Fruit fly (Drosophila melanogaster) whole organism, embryonic: ENCODE measurements around the gene CG15880.

Experiments
- CG10321 ChIP-seq: fragments of 200-800 bp; sonication (Bioruptor generic); IDR thresholded peaks from 2 replicates; pipeline ENCODE4 v1.3.6; 2022; ENCODE audit warnings: missing biosample characterization, missing genetic modification characterization
- CG11560 ChIP-seq: fragments of 200-800 bp; sonication (Bioruptor generic); IDR thresholded peaks from 3 replicates; pipeline ENCODE4 v1.3.6; 2022; ENCODE audit warnings: missing biosample characterization, missing genetic modification characterization
- CG11695 ChIP-seq: fragments of 200-800 bp; sonication (Bioruptor generic); IDR thresholded peaks from 3 replicates; pipeline ENCODE4 v1.3.6; 2022; ENCODE audit warnings: missing biosample characterization, missing genetic modification characterization
- CG12659 ChIP-seq: fragments of 200-800 bp; sonication (Bioruptor generic); optimal IDR thresholded peaks from 3 replicates; lab custom pipeline; 2017; ENCODE audit warnings: mild to moderate bottlenecking, missing biosample characterization, missing genetic modification reagents, missing genetic modification characterization
- CG13296 ChIP-seq: fragments of 200-800 bp; sonication (Bioruptor generic); optimal IDR thresholded peaks from 3 replicates; lab custom pipeline; 2018; ENCODE audit warnings: missing biosample characterization, mild to moderate bottlenecking, missing genetic modification characterization
- CG14965 ChIP-seq: fragments of 200-800 bp; sonication (Bioruptor generic); optimal IDR thresholded peaks from 2 replicates; lab custom pipeline; 2016; ENCODE audit warnings: missing biosample characterization, missing genetic modification characterization, borderline replicate concordance
- CG15601 ChIP-seq: fragments of 200-800 bp; sonication (Bioruptor generic); optimal IDR thresholded peaks from 3 replicates; lab custom pipeline; 2019; ENCODE audit warnings: missing biosample characterization, mild to moderate bottlenecking, missing genetic modification characterization, moderate library complexity
- CG17328 ChIP-seq: fragments of 200-800 bp; sonication (Bioruptor generic); IDR thresholded peaks from 2 replicates; pipeline ENCODE4 v1.3.6; 2022; ENCODE audit warnings: missing biosample characterization, missing genetic modification characterization
- CG18619 ChIP-seq: fragments of 200-800 bp; sonication (Bioruptor generic); optimal IDR thresholded peaks from 3 replicates; lab custom pipeline; 2017; ENCODE audit warnings: missing biosample characterization, mild to moderate bottlenecking, missing genetic modification characterization
- CG30403 ChIP-seq: fragments of 200-800 bp; sonication (Bioruptor generic); optimal IDR thresholded peaks from 3 replicates; lab custom pipeline; 2016; ENCODE audit warnings: missing biosample characterization, missing genetic modification characterization
- CG3065 ChIP-seq: fragments of 200-800 bp; sonication (Bioruptor generic); optimal IDR thresholded peaks from 2 replicates; lab custom pipeline; 2016; ENCODE audit warnings: missing biosample characterization, missing genetic modification characterization
- CG4854 ChIP-seq: fragments of 200-800 bp; sonication (Bioruptor generic); optimal IDR thresholded peaks from 2 replicates; lab custom pipeline; 2016; ENCODE audit warnings: missing biosample characterization, missing genetic modification characterization, inconsistent platforms
- CG8089 ChIP-seq: fragments of 200-800 bp; sonication (Bioruptor generic); optimal IDR thresholded peaks from 3 replicates; lab custom pipeline; 2016; ENCODE audit warnings: missing biosample characterization, missing genetic modification characterization
- CG8290 ChIP-seq, 3 experiments: fragments of 200-800 bp; sonication (Bioruptor generic); optimal IDR thresholded peaks; 2 replicates each; lab custom pipeline; 2016 to 2019; ENCODE audit warnings: missing biosample characterization in 3 of 3, missing genetic modification characterization in 3 of 3, mild to moderate bottlenecking in 2 of 3, moderate library complexity in 1 of 3
- D19B ChIP-seq: fragments of 200-800 bp; sonication (Bioruptor generic); optimal IDR thresholded peaks from 2 replicates; lab custom pipeline; 2017; ENCODE audit warnings: missing biosample characterization, mild to moderate bottlenecking, missing genetic modification characterization
- Dp ChIP-seq: fragments of 200-800 bp; sonication (Bioruptor generic); optimal IDR thresholded peaks from 2 replicates; lab custom pipeline; 2018; ENCODE audit warnings: missing biosample characterization, mild to moderate bottlenecking, missing genetic modification characterization, moderate library complexity
- H15 ChIP-seq: fragments of 200-800 bp; sonication (Bioruptor generic); IDR thresholded peaks from 3 replicates; pipeline ENCODE4 v1.3.6; 2022; ENCODE audit warnings: missing biosample characterization, missing genetic modification characterization
- HLH3B ChIP-seq: fragments of 200-800 bp; sonication (Bioruptor generic); IDR thresholded peaks from 2 replicates; pipeline ENCODE4 v1.3.6; 2022; ENCODE audit warnings: missing biosample characterization, missing genetic modification characterization
- HLH4C ChIP-seq: fragments of 200-800 bp; sonication (Bioruptor generic); IDR thresholded peaks from 3 replicates; pipeline ENCODE4 v1.3.6; 2022; ENCODE audit warnings: missing biosample characterization, missing genetic modification characterization; ENCODE audit not compliant: partially characterized antibody
- Hand ChIP-seq: fragments of 200-800 bp; sonication (Bioruptor generic); optimal IDR thresholded peaks from 2 replicates; lab custom pipeline; 2017; ENCODE audit warnings: mild to moderate bottlenecking, missing biosample characterization, missing genetic modification reagents, missing genetic modification characterization
- Hey ChIP-seq: fragments of 200-800 bp; sonication (Bioruptor generic); optimal IDR thresholded peaks from 3 replicates; lab custom pipeline; 2018; ENCODE audit warnings: missing biosample characterization, mild to moderate bottlenecking, missing genetic modification characterization
- HmgD ChIP-seq: fragments of 200-800 bp; sonication (Bioruptor generic); optimal IDR thresholded peaks from 3 replicates; lab custom pipeline; 2016; ENCODE audit warnings: missing biosample characterization, missing genetic modification characterization
- Hmr ChIP-seq: fragments of 200-800 bp; sonication (Bioruptor generic); optimal IDR thresholded peaks from 3 replicates; lab custom pipeline; 2017; ENCODE audit warnings: mild to moderate bottlenecking, missing biosample characterization, missing genetic modification reagents, missing genetic modification characterization
- Hr39 ChIP-seq: fragments of >200 bp; optimal IDR thresholded peaks from 2 replicates; lab custom pipeline; 2017
- Max ChIP-seq: fragments of 200-800 bp; sonication (Bioruptor generic); optimal IDR thresholded peaks from 2 replicates; lab custom pipeline; 2016; ENCODE audit warnings: missing biosample characterization, mild to moderate bottlenecking, missing genetic modification characterization
- NFAT ChIP-seq: fragments of 200-800 bp; sonication (Bioruptor generic); IDR thresholded peaks from 2 replicates; pipeline ENCODE4 v1.3.6; 2022; ENCODE audit warnings: missing biosample characterization, missing genetic modification characterization
- Ravus ChIP-seq: fragments of 200-800 bp; sonication (Bioruptor generic); IDR thresholded peaks from 2 replicates; pipeline ENCODE4 v1.3.6; 2022; ENCODE audit warnings: missing biosample characterization, missing genetic modification characterization
- Rx ChIP-seq: fragments of 200-800 bp; sonication (Bioruptor generic); IDR thresholded peaks from 2 replicates; pipeline ENCODE4 v1.3.6; 2022; ENCODE audit warnings: missing biosample characterization, missing genetic modification characterization
- Side ChIP-seq: fragments of 200-800 bp; sonication (Bioruptor generic); optimal IDR thresholded peaks from 2 replicates; lab custom pipeline; 2016; ENCODE audit warnings: missing biosample characterization, missing genetic modification characterization
- Ssrp ChIP-seq: fragments of 200-800 bp; sonication (Bioruptor generic); optimal IDR thresholded peaks from 2 replicates; lab custom pipeline; 2018; ENCODE audit warnings: missing biosample characterization, mild to moderate bottlenecking, missing genetic modification characterization, moderate library complexity
- Usf ChIP-seq: fragments of 200-800 bp; sonication (Bioruptor generic); optimal IDR thresholded peaks from 2 replicates; lab custom pipeline; 2017; ENCODE audit warnings: missing genotype, missing biosample characterization, missing genetic modification characterization
- btn ChIP-seq: fragments of 200-800 bp; sonication (Bioruptor generic); optimal IDR thresholded peaks from 2 replicates; lab custom pipeline; 2016; ENCODE audit warnings: missing biosample characterization, missing genetic modification characterization
- chn ChIP-seq: fragments of 200-800 bp; sonication (Bioruptor generic); optimal IDR thresholded peaks from 2 replicates; lab custom pipeline; 2016; ENCODE audit warnings: missing biosample characterization, missing genetic modification characterization
- danr ChIP-seq: fragments of 200-800 bp; sonication (Bioruptor generic); IDR thresholded peaks from 2 replicates; pipeline ENCODE4 v1.3.6; 2022; ENCODE audit warnings: missing biosample characterization, missing genetic modification characterization
- dmrt99B ChIP-seq: fragments of 200-800 bp; sonication (Bioruptor generic); optimal IDR thresholded peaks from 2 replicates; lab custom pipeline; 2018; ENCODE audit warnings: missing biosample characterization, mild to moderate bottlenecking, missing genetic modification characterization, moderate library complexity
- emc ChIP-seq: fragments of 200-800 bp; sonication (Bioruptor generic); optimal IDR thresholded peaks from 2 replicates; lab custom pipeline; 2016; ENCODE audit warnings: missing biosample characterization, missing genetic modification characterization
- eyg ChIP-seq: fragments of 200-800 bp; sonication (Bioruptor generic); optimal IDR thresholded peaks from 3 replicates; lab custom pipeline; 2016; ENCODE audit warnings: missing biosample characterization, missing genetic modification characterization
- kay ChIP-seq: fragments of 200-800 bp; sonication (Bioruptor generic); optimal IDR thresholded peaks from 2 replicates; lab custom pipeline; 2016; ENCODE audit warnings: missing biosample characterization, missing genetic modification characterization
- lab ChIP-seq: fragments of 200-800 bp; sonication (Bioruptor generic); optimal IDR thresholded peaks from 3 replicates; lab custom pipeline; 2017; ENCODE audit warnings: missing biosample characterization, missing genetic modification characterization, mild to moderate bottlenecking, moderate library complexity, missing genetic modification reagents
- nau ChIP-seq: fragments of 200-800 bp; sonication (Bioruptor generic); optimal IDR thresholded peaks from 3 replicates; lab custom pipeline; 2017; ENCODE audit warnings: missing biosample characterization, mild to moderate bottlenecking, missing genetic modification characterization, missing genetic modification reagents
- odd ChIP-seq: fragments of 200-800 bp; sonication (Bioruptor generic); optimal IDR thresholded peaks from 2 replicates; lab custom pipeline; 2017; ENCODE audit warnings: missing biosample characterization, mild to moderate bottlenecking, missing genetic modification characterization
- otp ChIP-seq: fragments of 200-800 bp; sonication (Bioruptor generic); IDR thresholded peaks from 3 replicates; pipeline ENCODE4, ENCODE4 v1.3.6; 2022; ENCODE audit warnings: missing biosample characterization, missing genetic modification characterization
- psq ChIP-seq: fragments of 200-800 bp; sonication (Bioruptor generic); optimal IDR thresholded peaks from 2 replicates; lab custom pipeline; 2017; ENCODE audit warnings: missing biosample characterization, missing genetic modification characterization
- repo ChIP-seq: fragments of 200-800 bp; sonication (Bioruptor generic); optimal IDR thresholded peaks from 2 replicates; lab custom pipeline; 2016; ENCODE audit warnings: missing biosample characterization, missing genetic modification characterization
- sens ChIP-seq: fragments of 200-800 bp; sonication (Bioruptor generic); peaks from one replicate; lab custom pipeline; 2016; ENCODE audit warnings: missing biosample characterization, missing genetic modification characterization
- sob ChIP-seq: fragments of 200-800 bp; sonication (Bioruptor generic); IDR thresholded peaks from 2 replicates; pipeline ENCODE4 v1.3.6; 2022; ENCODE audit warnings: missing biosample characterization, missing genetic modification characterization
- sqz ChIP-seq: fragments of 200-800 bp; sonication (Bioruptor generic); optimal IDR thresholded peaks from 3 replicates; lab custom pipeline; 2018; ENCODE audit warnings: missing biosample characterization, mild to moderate bottlenecking, missing genetic modification characterization
- stc ChIP-seq: fragments of 200-800 bp; sonication (Bioruptor generic); IDR thresholded peaks from 2 replicates; pipeline ENCODE4 v1.3.6; 2022; ENCODE audit warnings: missing biosample characterization, missing genetic modification characterization
- tgo ChIP-seq: fragments of 200-800 bp; sonication (Bioruptor generic); IDR thresholded peaks from 3 replicates; pipeline ENCODE4 v1.3.6; 2022; ENCODE audit warnings: missing biosample characterization, missing genetic modification characterization
- trem ChIP-seq: fragments of 200-800 bp; optimal IDR thresholded peaks from 3 replicates; lab custom pipeline; 2019; ENCODE audit warnings: missing biosample characterization, mild to moderate bottlenecking, missing genetic modification characterization, moderate library complexity

CG15880 gene

DNA sequence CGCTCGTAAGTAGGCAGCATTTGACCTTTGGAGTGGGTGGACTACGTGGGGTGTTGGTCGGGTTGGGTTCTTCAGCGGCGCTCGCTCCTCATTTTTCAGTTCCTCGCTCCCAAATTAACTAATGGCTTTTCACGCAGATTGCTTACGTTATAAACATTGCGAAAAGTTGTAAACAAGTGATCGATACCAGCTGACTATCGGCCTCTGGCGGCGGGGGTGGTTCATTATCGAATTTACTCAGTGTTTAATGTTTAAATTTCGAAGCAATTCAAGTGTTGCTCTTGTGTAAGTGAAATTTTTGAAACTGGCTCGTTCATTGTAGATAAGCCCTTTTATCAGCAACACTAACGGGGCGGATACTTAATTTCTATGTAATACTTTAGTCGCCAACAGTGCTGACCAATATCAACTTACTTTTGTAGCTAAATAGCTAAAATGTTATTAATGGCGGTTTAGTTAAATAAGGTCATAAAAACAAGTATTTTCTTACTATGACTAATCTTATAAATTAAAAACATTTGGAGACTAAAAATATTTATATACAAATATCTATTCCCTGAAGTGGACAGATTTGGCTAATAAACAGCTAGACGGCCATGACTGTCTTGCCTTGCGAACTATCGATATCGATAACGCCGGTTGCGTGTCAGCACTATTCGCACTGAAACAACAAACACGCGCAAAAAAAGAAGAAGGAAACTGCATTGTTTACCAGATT lies 1.7 kb upstream of the CG15880 start, which contains the start of the genes PGAP2 and Clp (continued):
- peak; percentile 54; the same call in 1 of the 2 replicates for TF ChIP-seq stc (GFP tag; lab: Robert Waterston, UW)
- TF ChIP-seq Ravus (GFP tag; lab: Robert Waterston, UW), result peak; percentile 20
- peak; percentile 13 for TF ChIP-seq emc (GFP tag; lab: Kevin White, UChicago)
- TF ChIP-seq Side (GFP tag; lab: Kevin White, UChicago), result no peak
- no peak for TF ChIP-seq CG11560
- peak; percentile 86 for TF ChIP-seq CG30403 (GFP tag; lab: Kevin White, UChicago)
- peak; percentile 71 for TF ChIP-seq trem (tag; lab: Kevin White, UChicago)
- TF ChIP-seq chn (GFP tag; lab: Kevin White, UChicago), result peak; percentile 51
- TF ChIP-seq btn (GFP tag; lab: Kevin White, UChicago), result no peak
- TF ChIP-seq kay (GFP tag; lab: Kevin White, UChicago), result peak; percentile 43
- peak; percentile 58 for TF ChIP-seq HLH3B (GFP tag; lab: Robert Waterston, UW)
- TF ChIP-seq tgo (GFP tag; lab: Robert Waterston, UW), result peak; percentile 80
- TF ChIP-seq Usf, result peak; percentile 49
- TF ChIP-seq lab, result no peak
- 0 out of 3 replicates have a peak, but pooled peaks have one; percentile 26 for TF ChIP-seq otp (GFP tag; lab: Robert Waterston, UW)
- TF ChIP-seq H15, result peak; percentile 73
- TF ChIP-seq HmgD, result no peak
- peak; percentile 81 for TF ChIP-seq CG8290 (GFP tag; optimal IDR thresholded peaks at IDR 0.05; lab: Kevin White, UChicago)
- TF ChIP-seq CG8290 (tag; optimal IDR thresholded peaks at IDR 0.05; lab: Kevin White, UChicago), result no peak
- TF ChIP-seq D19B (GFP tag; lab: Kevin White, UChicago), result peak; percentile 49
- peak; percentile 70 for TF ChIP-seq CG17328 (GFP tag; lab: Robert Waterston, UW)
- no peak for TF ChIP-seq CG14965 (GFP tag; lab: Kevin White, UChicago)
- no peak for TF ChIP-seq sqz (GFP tag; lab: Kevin White, UChicago)
- no peak for TF ChIP-seq odd (GFP tag; lab: Kevin White, UChicago)
- TF ChIP-seq Dp (GFP tag; lab: Kevin White, UChicago), result peak; percentile 17
- TF ChIP-seq psq (GFP tag; lab: Kevin White, UChicago), result no peak
- TF ChIP-seq repo (GFP tag; lab: Kevin White, UChicago), result no peak
- no peak for TF ChIP-seq dmrt99B (tag; lab: Kevin White, UChicago)
- TF ChIP-seq CG10321 (GFP tag; lab: Robert Waterston, UW), result no peak
- TF ChIP-seq CG12659 (GFP tag; lab: Kevin White, UChicago), result peak; percentile 79
- peak; percentile 64 for TF ChIP-seq Hmr (GFP tag; lab: Kevin White, UChicago)
- no peak for TF ChIP-seq CG8089
- peak; percentile 38 for TF ChIP-seq CG13296 (GFP tag; lab: Kevin White, UChicago)
- TF ChIP-seq sens (GFP tag; lab: Kevin White, UChicago), result peak; percentile 87
- peak; percentile 19 for TF ChIP-seq CG3065 (GFP tag; lab: Kevin White, UChicago)
- TF ChIP-seq sob (GFP tag; lab: Robert Waterston, UW), result peak; percentile 77
- TF ChIP-seq Rx (GFP tag; lab: Robert Waterston, UW), result peak; percentile 52; the same call in 1 of the 2 replicates
- peak; percentile 57; the same call in 1 of the 2 replicates for TF ChIP-seq danr (GFP tag; lab: Robert Waterston, UW)
- peak; percentile 61 for TF ChIP-seq Max (GFP tag; lab: Kevin White, UChicago)
- peak; percentile 26; the same call in 1 of the 2 replicates for TF ChIP-seq NFAT (GFP tag; lab: Robert Waterston, UW)
- peak; percentile 71 for TF ChIP-seq HLH4C (GFP tag; lab: Robert Waterston, UW)
- TF ChIP-seq nau (GFP tag; lab: Kevin White, UChicago), result no peak
- no peak for TF ChIP-seq Hey
- peak; percentile 64 for TF ChIP-seq CG18619
- TF ChIP-seq Hr39 (lab: Kevin White, UChicago), result no peak
- TF ChIP-seq Ssrp, result peak; percentile 83
- TF ChIP-seq CG4854 (GFP tag; lab: Kevin White, UChicago), result peak; percentile 20
- TF ChIP-seq CG15601 (tag; lab: Kevin White, UChicago), result peak; percentile 62
- no peak for TF ChIP-seq Hand (GFP tag; lab: Kevin White, UChicago)
- no peak for TF ChIP-seq eyg (GFP tag; lab: Kevin White, UChicago)
- TF ChIP-seq CG11695 (GFP tag; lab: Robert Waterston, UW), result peak; percentile 52; the same call in 2 of the 3 replicates
